Fruit fly (Drosophila melanogaster) whole organism, prepupa: Measurements from ENCODE around the gene Spc105R.

ENCODE experiments used
- Blimp-1 ChIP-seq: fragments of 200-800 bp; sonication (Bioruptor generic); optimal IDR thresholded peaks from 3 replicates; lab custom pipeline; 2017; ENCODE audit warnings: missing biosample characterization, missing genetic modification characterization, mild to moderate bottlenecking, moderate library complexity, missing genetic modification reagents
- CG10631 ChIP-seq: fragments of 200-800 bp; sonication (Bioruptor generic); optimal IDR thresholded peaks from 2 replicates; lab custom pipeline; 2016; ENCODE audit warnings: missing biosample characterization, missing genetic modification characterization
- CG11294 ChIP-seq: fragments of 200-800 bp; sonication (Bioruptor generic); IDR thresholded peaks from 2 replicates; pipeline ENCODE4 v1.3.6; 2022; ENCODE audit warnings: missing biosample characterization, missing genetic modification characterization
- CG11762 ChIP-seq: fragments of 200-800 bp; sonication (Bioruptor generic); optimal IDR thresholded peaks from 3 replicates; lab custom pipeline; 2016; ENCODE audit warnings: missing biosample characterization, missing genetic modification characterization; ENCODE audit not compliant: insufficient read depth
- CG11902 ChIP-seq: fragments of 200-800 bp; sonication (Bioruptor generic); optimal IDR thresholded peaks from 3 replicates; lab custom pipeline; 2016; ENCODE audit warnings: missing biosample characterization, missing genetic modification characterization
- CG15336 ChIP-seq: fragments of 200-800 bp; sonication (Bioruptor generic); IDR thresholded peaks from 2 replicates; pipeline ENCODE4 v1.3.6; 2022; ENCODE audit warnings: missing biosample characterization, missing genetic modification characterization
- CG1621 ChIP-seq: fragments of 200-800 bp; sonication (Bioruptor generic); optimal IDR thresholded peaks from 3 replicates; lab custom pipeline; 2018; ENCODE audit warnings: missing biosample characterization, mild to moderate bottlenecking, missing genetic modification characterization
- CG31627 ChIP-seq: fragments of 200-800 bp; sonication (Bioruptor generic); optimal IDR thresholded peaks from 3 replicates; lab custom pipeline; 2016; ENCODE audit warnings: missing biosample characterization, missing genetic modification characterization
- CG32006 ChIP-seq: fragments of 200-800 bp; sonication (Bioruptor generic); optimal IDR thresholded peaks from 3 replicates; lab custom pipeline; 2017; ENCODE audit warnings: missing biosample characterization, mild to moderate bottlenecking, missing genetic modification characterization
- CG3919 ChIP-seq: fragments of 200-800 bp; sonication (Bioruptor generic); optimal IDR thresholded peaks from 3 replicates; lab custom pipeline; 2016; ENCODE audit warnings: missing biosample characterization, missing genetic modification characterization
- CG6163 ChIP-seq: fragments of 200-800 bp; sonication (Bioruptor generic); IDR thresholded peaks from 3 replicates; pipeline ENCODE4 v1.3.6; 2022; ENCODE audit warnings: missing biosample characterization, missing genetic modification characterization
- CG6792 ChIP-seq: fragments of 200-800 bp; sonication (Bioruptor generic); optimal IDR thresholded peaks from 3 replicates; lab custom pipeline; 2016; ENCODE audit warnings: missing biosample characterization, missing genetic modification characterization
- CG6808 ChIP-seq: fragments of 200-800 bp; sonication (Bioruptor generic); optimal IDR thresholded peaks from 3 replicates; lab custom pipeline; 2017; ENCODE audit warnings: missing biosample characterization, missing genetic modification characterization, mild to moderate bottlenecking, moderate library complexity, missing genetic modification reagents
- CG7368 ChIP-seq: fragments of 200-800 bp; sonication (Bioruptor generic); optimal IDR thresholded peaks from 3 replicates; lab custom pipeline; 2016; ENCODE audit warnings: missing biosample characterization, missing genetic modification characterization
- CG8119 ChIP-seq: fragments of 200-800 bp; sonication (Bioruptor generic); IDR thresholded peaks from 3 replicates; pipeline ENCODE4 v1.3.6; 2022; ENCODE audit warnings: missing biosample characterization, missing genetic modification characterization
- CG8632 ChIP-seq: fragments of 200-800 bp; sonication (Bioruptor generic); optimal IDR thresholded peaks from 3 replicates; lab custom pipeline; 2016; ENCODE audit warnings: missing biosample characterization, missing genetic modification characterization
- CG9139 ChIP-seq: fragments of 200-800 bp; sonication (Bioruptor generic); optimal IDR thresholded peaks from 3 replicates; lab custom pipeline; 2017; ENCODE audit warnings: missing biosample characterization, mild to moderate bottlenecking, missing genetic modification characterization
- Eip78C ChIP-seq: fragments of 200-800 bp; sonication (Bioruptor generic); peaks from one replicate; lab custom pipeline; 2016; ENCODE audit warnings: missing biosample characterization, missing genetic modification characterization
- Eip93F ChIP-seq: fragments of 200-800 bp; sonication (Bioruptor generic); optimal IDR thresholded peaks from 2 replicates; lab custom pipeline; 2016; ENCODE audit warnings: missing biosample characterization, mild to moderate bottlenecking, missing genetic modification characterization
- Ets21C ChIP-seq: fragments of 200-800 bp; sonication (Bioruptor generic); optimal IDR thresholded peaks from 3 replicates; lab custom pipeline; 2016; ENCODE audit warnings: missing biosample characterization, missing genetic modification characterization
- Ets96B ChIP-seq: fragments of 200-800 bp; optimal IDR thresholded peaks from 2 replicates; lab custom pipeline; 2019; ENCODE audit warnings: missing biosample characterization, mild to moderate bottlenecking, missing genetic modification characterization, moderate library complexity
- Gug ChIP-seq: fragments of 200-800 bp; sonication (Bioruptor generic); IDR thresholded peaks from 2 replicates; pipeline ENCODE4 v1.3.6; 2022; ENCODE audit warnings: missing biosample characterization, missing genetic modification characterization
- Hr38 ChIP-seq: sonication (Bioruptor generic); optimal IDR thresholded peaks from 2 replicates; lab custom pipeline; 2016; ENCODE audit warnings: missing biosample characterization, missing genetic modification characterization
- Hr39 ChIP-seq: fragments of 200-800 bp; sonication (Bioruptor generic); optimal IDR thresholded peaks from 2 replicates; lab custom pipeline; 2016; ENCODE audit warnings: missing biosample characterization, missing genetic modification characterization
- Hr4 ChIP-seq: fragments of 200-800 bp; sonication (Bioruptor generic); optimal IDR thresholded peaks from 3 replicates; lab custom pipeline; 2016; ENCODE audit warnings: missing biosample characterization, missing genetic modification characterization
- Lpt ChIP-seq: fragments of 200-800 bp; sonication (Bioruptor generic); optimal IDR thresholded peaks from 3 replicates; lab custom pipeline; 2016; ENCODE audit warnings: missing biosample characterization, missing genetic modification characterization
- Met ChIP-seq: fragments of 200-800 bp; sonication (Bioruptor generic); optimal IDR thresholded peaks from 3 replicates; lab custom pipeline; 2016; ENCODE audit warnings: missing biosample characterization, missing genetic modification characterization
- Smox ChIP-seq: fragments of 200-800 bp; sonication (Bioruptor generic); optimal IDR thresholded peaks from 3 replicates; lab custom pipeline; 2016; ENCODE audit warnings: missing biosample characterization, missing genetic modification characterization
- Sox102F ChIP-seq: fragments of 200-800 bp; sonication (Bioruptor generic); optimal IDR thresholded peaks from 2 replicates; lab custom pipeline; 2016; ENCODE audit warnings: missing biosample characterization, mild to moderate bottlenecking, missing genetic modification characterization
- Sox15 ChIP-seq: fragments of 200-800 bp; sonication (Bioruptor generic); optimal IDR thresholded peaks from 3 replicates; lab custom pipeline; 2016; ENCODE audit warnings: missing biosample characterization, missing genetic modification characterization
- achi ChIP-seq: fragments of 200-800 bp; sonication (Bioruptor generic); optimal IDR thresholded peaks from 3 replicates; lab custom pipeline; 2016; ENCODE audit warnings: missing biosample characterization, missing genetic modification characterization
- acj6 ChIP-seq: fragments of 200-800 bp; sonication (Bioruptor generic); optimal IDR thresholded peaks from 3 replicates; lab custom pipeline; 2016; ENCODE audit warnings: missing biosample characterization, missing genetic modification characterization
- cyc ChIP-seq: fragments of 200-800 bp; sonication (Bioruptor generic); optimal IDR thresholded peaks from 3 replicates; lab custom pipeline; 2016; ENCODE audit warnings: missing biosample characterization, missing genetic modification characterization
- dac ChIP-seq: fragments of 200-800 bp; sonication (Bioruptor generic); optimal IDR thresholded peaks from 2 replicates; lab custom pipeline; 2017; ENCODE audit warnings: missing biosample characterization, mild to moderate bottlenecking, missing genetic modification characterization
- dsx ChIP-seq: fragments of 200-800 bp; optimal IDR thresholded peaks from 3 replicates; lab custom pipeline; 2019; ENCODE audit warnings: missing biosample characterization, mild to moderate bottlenecking, missing genetic modification characterization, moderate library complexity; ENCODE audit not compliant: poor library complexity, severe bottlenecking
- esn ChIP-seq: fragments of 200-800 bp; sonication (Bioruptor generic); optimal IDR thresholded peaks from 2 replicates; lab custom pipeline; 2016; ENCODE audit warnings: missing biosample characterization, mild to moderate bottlenecking, missing genetic modification characterization, moderate library complexity
- fd59A ChIP-seq: fragments of 200-800 bp; sonication (Bioruptor generic); optimal IDR thresholded peaks from 2 replicates; lab custom pipeline; 2017; ENCODE audit warnings: missing biosample characterization, mild to moderate bottlenecking, missing genetic modification characterization, missing genetic modification reagents
- fkh ChIP-seq: fragments of 200-800 bp; sonication (Bioruptor generic); optimal IDR thresholded peaks from 3 replicates; lab custom pipeline; 2017; ENCODE audit warnings: missing biosample characterization, mild to moderate bottlenecking, missing genetic modification characterization, moderate library complexity
- lz ChIP-seq: fragments of 200-800 bp; sonication (Bioruptor generic); optimal IDR thresholded peaks from 3 replicates; lab custom pipeline; 2016; ENCODE audit warnings: missing biosample characterization, missing genetic modification characterization
- salr ChIP-seq, 2 experiments: fragments of 200-800 bp; sonication (Bioruptor generic); optimal IDR thresholded peaks; 3 replicates each; lab custom pipeline; 2016 to 2018; ENCODE audit warnings: missing biosample characterization in 2 of 2, missing genetic modification characterization in 2 of 2, mild to moderate bottlenecking in 1 of 2
- ss ChIP-seq, 2 experiments: fragments of 200-800 bp; sonication (Bioruptor generic); optimal IDR thresholded peaks; 2 replicates in 1 of 2; 3 replicates in 1 of 2; lab custom pipeline; 2017 to 2018; ENCODE audit warnings: mild to moderate bottlenecking in 2 of 2, missing biosample characterization in 2 of 2, missing genetic modification characterization in 2 of 2, moderate library complexity in 1 of 2
- svp ChIP-seq: fragments of 200-800 bp; sonication (Bioruptor generic); peaks from one replicate; lab custom pipeline; 2016; ENCODE audit warnings: missing biosample characterization, missing genetic modification characterization
- vri ChIP-seq: fragments of 200-800 bp; sonication (Bioruptor generic); optimal IDR thresholded peaks from 3 replicates; lab custom pipeline; 2016; ENCODE audit warnings: missing biosample characterization, mild to moderate bottlenecking, missing genetic modification characterization

Spc105R gene

dm6 chr3L:20789299-20789698, 10.9 kb upstream of the Spc105R start:
- no peak for TF ChIP-seq acj6
- TF ChIP-seq, all 60 proteins: peak for 0

dm6 chr3L:20792693-20793092, 7.5 kb upstream of the Spc105R start, which contains the start of gene Six4:
Gene Six4 (minus strand): TSS chr3L:20792777.
- no peak for TF ChIP-seq CG31627

- TF ChIP-seq Met (GFP tag; lab: Kevin White, UChicago) (no peak), CG6163 (GFP tag; lab: Robert Waterston, UW) (no peak), fd59A (GFP tag; lab: Kevin White, UChicago) (no peak), Sox15 (GFP tag; lab: Kevin White, UChicago) (no peak), CG3919 (GFP tag; lab: Kevin White, UChicago) (no peak), vri (GFP tag; lab: Kevin White, UChicago) (no peak), acj6 (no peak), cyc (GFP tag; lab: Kevin White, UChicago) (no peak), Ets21C (GFP tag; lab: Kevin White, UChicago) (no peak), CG31627 (no peak), dsx (GFP tag; lab: Kevin White, UChicago) (no peak), Eip93F (GFP tag; lab: Kevin White, UChicago) (no peak), CG8632 (no peak), fkh (GFP tag; lab: Kevin White, UChicago) (no peak), CG7368 (GFP tag; lab: Kevin White, UChicago) (no peak), lz (GFP tag; lab: Kevin White, UChicago) (no peak)
- TF ChIP-seq, all 60 proteins: peak for 0
Measured at dm6 chr3L:20796757-20797156, 3.5 kb upstream of the Spc105R start.

dm6 chr3L:20797379-20797778, 2.8 kb upstream of the Spc105R start:
- no peak for TF ChIP-seq achi (GFP tag; lab: Kevin White, UChicago)
- no peak for TF ChIP-seq CG11762 (GFP tag; lab: Kevin White, UChicago)
- TF ChIP-seq CG11902 (GFP tag; lab: Kevin White, UChicago) = no peak
- TF ChIP-seq, all 60 proteins: peak for 0

dm6 chr3L:20798325-20798846, 1.8 kb upstream of the Spc105R start, which contains the start of the genes CG3698 and tzn:
Gene CG3698 (minus strand): TSS chr3L:20798375.
Gene tzn (plus strand): TSS chr3L:20798645.
- TF ChIP-seq Eip78C (GFP tag; lab: Kevin White, UChicago) (no peak), cyc (GFP tag; lab: Kevin White, UChicago) (no peak), ss (GFP tag; optimal IDR thresholded peaks at IDR 0.05; lab: Kevin White, UChicago) (no peak), Hr4 (GFP tag; lab: Kevin White, UChicago) (no peak), Sox102F (GFP tag; lab: Kevin White, UChicago) (no peak), Smox (GFP tag; lab: Kevin White, UChicago) (no peak), acj6 (peak; percentile 86), achi (GFP tag; lab: Kevin White, UChicago) (no peak), dac (GFP tag; lab: Kevin White, UChicago) (peak; percentile 57), salr (GFP tag; optimal IDR thresholded peaks at IDR 0.05; lab: Kevin White, UChicago) (peak in 1 of 2 experiments; percentile 90), Hr38 (GFP tag; lab: Kevin White, UChicago) (no peak), CG3919 (GFP tag; lab: Kevin White, UChicago) (no peak), Lpt (GFP tag; lab: Kevin White, UChicago) (no peak), CG32006 (GFP tag; lab: Kevin White, UChicago) (no peak), CG8119 (GFP tag; lab: Robert Waterston, UW) (no peak), esn (GFP tag; lab: Kevin White, UChicago) (peak; percentile 87), CG11294 (GFP tag; lab: Robert Waterston, UW) (peak; percentile 47), CG1621 (tag; lab: Kevin White, UChicago) (no peak), CG6792 (no peak), Sox15 (GFP tag; lab: Kevin White, UChicago) (peak; percentile 72), Blimp-1 (GFP tag; lab: Kevin White, UChicago) (peak; percentile 61), fd59A (GFP tag; lab: Kevin White, UChicago) (peak; percentile 64), CG9139 (peak; percentile 71), CG10631 (GFP tag; lab: Kevin White, UChicago) (no peak), Ets96B (tag; lab: Kevin White, UChicago) (no peak), CG15336 (GFP tag; lab: Robert Waterston, UW) (no peak), svp (no peak), CG6808 (GFP tag; lab: Kevin White, UChicago) (no peak), Ets21C (GFP tag; lab: Kevin White, UChicago) (no peak), Hr39 (GFP tag; lab: Kevin White, UChicago) (no peak), dsx (GFP tag; lab: Kevin White, UChicago) (no peak), Gug (peak; percentile 45)
